Fruit fly (Drosophila melanogaster) whole organism, wandering third instar larva: ENCODE data around the gene Acbp5.

Experiments
- Dif ChIP-seq: fragments of 200-275, 200-300 bp; sonication (Bioruptor generic); optimal IDR thresholded peaks from 2 replicates; lab custom pipeline; 2018; ENCODE audit warnings: missing biosample characterization, missing genetic modification characterization; ENCODE audit not compliant: partially characterized antibody
- Myc ChIP-seq: fragments of >200 bp; optimal IDR thresholded peaks from 2 replicates; lab custom pipeline; 2017
- fru ChIP-seq: fragments of 200-800 bp; sonication (Bioruptor generic); optimal IDR thresholded peaks from 3 replicates; lab custom pipeline; 2016; ENCODE audit warnings: missing biosample characterization, mild to moderate bottlenecking, missing genetic modification characterization
- lola ChIP-seq: fragments of >200 bp; optimal IDR thresholded peaks from 2 replicates; lab custom pipeline; 2017; ENCODE audit warnings: missing biosample characterization, missing genetic modification characterization
- pan ChIP-seq: fragments of >200 bp; optimal IDR thresholded peaks from 2 replicates; lab custom pipeline; 2017
- sage ChIP-seq: fragments of 200-800 bp; sonication (Bioruptor generic); optimal IDR thresholded peaks from 2 replicates; lab custom pipeline; 2016; ENCODE audit warnings: missing biosample characterization, mild to moderate bottlenecking, missing genetic modification characterization
- sv ChIP-seq: fragments of 200-800 bp; sonication (Bioruptor generic); optimal IDR thresholded peaks from 3 replicates; lab custom pipeline; 2016; ENCODE audit warnings: missing biosample characterization, missing genetic modification characterization
- tai ChIP-seq: sonication (Bioruptor generic); optimal IDR thresholded peaks from 2 replicates; lab custom pipeline; 2016; ENCODE audit warnings: missing biosample characterization, missing genetic modification characterization
- usp ChIP-seq: fragments of >200 bp; optimal IDR thresholded peaks from 2 replicates; lab custom pipeline; 2017; ENCODE audit warnings: missing biosample characterization, missing genetic modification characterization

DNA sequence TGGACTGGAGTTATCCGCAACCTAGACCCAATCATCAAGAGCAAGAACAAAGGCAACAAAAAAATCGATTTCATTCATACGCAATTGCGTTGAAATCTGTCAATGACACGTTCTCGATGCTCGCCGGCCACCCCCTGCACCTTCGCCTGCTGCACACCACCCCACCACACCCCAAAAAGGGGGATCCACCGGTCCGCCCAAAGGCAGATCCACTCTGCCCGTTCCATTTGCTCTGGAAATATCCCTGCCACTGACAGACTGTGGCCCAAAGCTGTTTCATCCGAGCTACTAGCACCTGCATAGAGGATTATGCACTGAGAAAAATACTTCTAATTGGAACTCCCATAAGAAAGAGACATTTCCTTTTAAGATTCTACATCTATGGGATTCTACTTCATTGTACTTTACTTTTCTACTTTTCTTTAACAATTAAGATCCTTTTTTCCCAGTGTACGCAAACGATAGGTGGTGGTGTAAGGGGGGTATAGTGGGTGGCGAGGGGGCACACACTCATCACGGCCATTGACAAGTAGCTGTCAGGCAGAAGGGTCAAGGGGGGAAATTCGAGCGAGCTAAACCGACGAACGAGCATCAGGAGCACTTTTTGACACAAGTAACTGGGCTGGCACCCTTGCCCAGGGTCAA lies 35.5 kb upstream of the Acbp5 start:
- TF ChIP-seq Myc (lab: Kevin White, UChicago) (no peak), sv (no peak), tai (GFP tag; lab: Kevin White, UChicago) (no peak), usp (GFP tag; lab: Kevin White, UChicago) (no peak), lola (GFP tag; lab: Kevin White, UChicago) (no peak), Dif (GFP tag; lab: Kevin White, UChicago) (no peak), pan (lab: Kevin White, UChicago) (no peak), fru (GFP tag; lab: Kevin White, UChicago) (no peak), sage (GFP tag; lab: Kevin White, UChicago) (no peak)
